Fruit fly (Drosophila melanogaster) whole organism, embryonic: ENCODE data around the gene CG11279.

ENCODE experiments used
- Awh ChIP-seq: fragments of 200-800 bp; sonication (Bioruptor generic); IDR thresholded peaks from 2 replicates; pipeline ENCODE4, ENCODE4 v1.3.6; 2022; ENCODE audit warnings: missing biosample characterization, missing genetic modification characterization
- CG10274 ChIP-seq: fragments of 200-800 bp; sonication (Bioruptor generic); optimal IDR thresholded peaks from 3 replicates; lab custom pipeline; 2017; ENCODE audit warnings: missing biosample characterization, mild to moderate bottlenecking, missing genetic modification characterization
- CG11723 ChIP-seq: fragments of 200-800 bp; sonication (Bioruptor generic); optimal IDR thresholded peaks from 2 replicates; lab custom pipeline; 2017; ENCODE audit warnings: missing biosample characterization, mild to moderate bottlenecking, missing genetic modification characterization
- CG12744 ChIP-seq: fragments of 200-800 bp; sonication (Bioruptor generic); optimal IDR thresholded peaks from 2 replicates; lab custom pipeline; 2016; ENCODE audit warnings: missing biosample characterization, missing genetic modification characterization
- CG12769 ChIP-seq: fragments of 200-800 bp; sonication (Bioruptor generic); optimal IDR thresholded peaks from 2 replicates; lab custom pipeline; 2019; ENCODE audit warnings: missing biosample characterization, mild to moderate bottlenecking, missing genetic modification characterization, moderate library complexity
- CG13624 ChIP-seq: fragments of 200-800 bp; sonication (Bioruptor generic); optimal IDR thresholded peaks from 2 replicates; lab custom pipeline; 2016; ENCODE audit warnings: missing biosample characterization, missing genetic modification characterization
- CG13894 ChIP-seq: fragments of 200-800 bp; sonication (Bioruptor generic); optimal IDR thresholded peaks from 3 replicates; lab custom pipeline; 2018; ENCODE audit warnings: missing biosample characterization, mild to moderate bottlenecking, missing genetic modification characterization, moderate library complexity
- CG16863 ChIP-seq: fragments of 200-800 bp; sonication (Bioruptor generic); optimal IDR thresholded peaks from 3 replicates; lab custom pipeline; 2016; ENCODE audit warnings: missing biosample characterization, missing genetic modification characterization
- CG17829 ChIP-seq: fragments of 200-800 bp; optimal IDR thresholded peaks from 2 replicates; lab custom pipeline; 2019; ENCODE audit warnings: missing biosample characterization, mild to moderate bottlenecking, missing genetic modification characterization, moderate library complexity
- CG18619 ChIP-seq: fragments of 200-800 bp; sonication (Bioruptor generic); optimal IDR thresholded peaks from 3 replicates; lab custom pipeline; 2017; ENCODE audit warnings: missing biosample characterization, mild to moderate bottlenecking, missing genetic modification characterization
- CG2199 ChIP-seq: fragments of 200-800 bp; sonication (Bioruptor generic); IDR thresholded peaks from 3 replicates; pipeline ENCODE4 v1.3.6; 2022; ENCODE audit warnings: missing biosample characterization, missing genetic modification characterization
- CG3847 ChIP-seq: fragments of 200-800 bp; sonication (Bioruptor generic); IDR thresholded peaks from 2 replicates; pipeline ENCODE4 v1.3.6; 2022; ENCODE audit warnings: missing biosample characterization, missing genetic modification characterization
- CG4424 ChIP-seq: fragments of 200-800 bp; sonication (Bioruptor generic); optimal IDR thresholded peaks from 3 replicates; lab custom pipeline; 2016; ENCODE audit warnings: missing biosample characterization, missing genetic modification characterization
- CG4707 ChIP-seq: fragments of 200-800 bp; sonication (Bioruptor generic); optimal IDR thresholded peaks from 2 replicates; lab custom pipeline; 2018; ENCODE audit warnings: missing biosample characterization, mild to moderate bottlenecking, missing genetic modification characterization, moderate library complexity
- CG4854 ChIP-seq: fragments of 200-800 bp; sonication (Bioruptor generic); optimal IDR thresholded peaks from 2 replicates; lab custom pipeline; 2016; ENCODE audit warnings: missing biosample characterization, missing genetic modification characterization, inconsistent platforms
- CG5953 ChIP-seq: fragments of 200-800 bp; sonication (Bioruptor generic); IDR thresholded peaks from 2 replicates; pipeline ENCODE4 v1.3.6; 2022; ENCODE audit warnings: missing biosample characterization, missing genetic modification characterization
- CG9817 ChIP-seq: fragments of 200-800 bp; sonication (Bioruptor generic); optimal IDR thresholded peaks from 2 replicates; lab custom pipeline; 2018; ENCODE audit warnings: missing biosample characterization, mild to moderate bottlenecking, missing genetic modification characterization, moderate library complexity
- D19A ChIP-seq: fragments of 200-800 bp; optimal IDR thresholded peaks from 3 replicates; lab custom pipeline; 2019; ENCODE audit warnings: missing biosample characterization, mild to moderate bottlenecking, missing genetic modification characterization, moderate library complexity
- Dad ChIP-seq: fragments of 200-800 bp; sonication (Bioruptor generic); optimal IDR thresholded peaks from 3 replicates; lab custom pipeline; 2016; ENCODE audit warnings: missing biosample characterization, missing genetic modification characterization
- Dref ChIP-seq: fragments of 200-800 bp; sonication (Bioruptor generic); IDR thresholded peaks from 2 replicates; pipeline ENCODE4 v1.3.6; 2022; ENCODE audit warnings: missing biosample characterization, missing genetic modification characterization
- HLH4C ChIP-seq: fragments of 200-800 bp; sonication (Bioruptor generic); IDR thresholded peaks from 3 replicates; pipeline ENCODE4 v1.3.6; 2022; ENCODE audit warnings: missing biosample characterization, missing genetic modification characterization; ENCODE audit not compliant: partially characterized antibody
- Hmx ChIP-seq: fragments of 200-800 bp; sonication (Bioruptor generic); optimal IDR thresholded peaks from 2 replicates; lab custom pipeline; 2016; ENCODE audit warnings: missing biosample characterization, missing genetic modification characterization
- Hsf ChIP-seq: fragments of 200-800 bp; sonication (Bioruptor generic); optimal IDR thresholded peaks from 3 replicates; lab custom pipeline; 2016; ENCODE audit warnings: missing biosample characterization, missing genetic modification characterization
- MTF-1 ChIP-seq: fragments of 200-800 bp; sonication (Bioruptor generic); optimal IDR thresholded peaks from 2 replicates; lab custom pipeline; 2018; ENCODE audit warnings: missing biosample characterization, mild to moderate bottlenecking, missing genetic modification characterization, borderline replicate concordance
- Med ChIP-seq: fragments of 200-800 bp; sonication (Bioruptor generic); peaks from one replicate; lab custom pipeline; 2016; ENCODE audit warnings: missing biosample characterization, missing genetic modification characterization, mild to moderate bottlenecking, inconsistent platforms, moderate library complexity
- Mrtf ChIP-seq: fragments of 200-800 bp; sonication (Bioruptor generic); IDR thresholded peaks from 3 replicates; pipeline ENCODE4 v1.3.6; 2022; ENCODE audit warnings: missing biosample characterization, missing genetic modification characterization
- Spps ChIP-seq: fragments of 200-800 bp; sonication (Bioruptor generic); optimal IDR thresholded peaks from 2 replicates; lab custom pipeline; 2018; ENCODE audit warnings: missing biosample characterization, mild to moderate bottlenecking, missing genetic modification characterization
- Vsx1 ChIP-seq: fragments of 200-800 bp; sonication (Bioruptor generic); optimal IDR thresholded peaks from 2 replicates; lab custom pipeline; 2017; ENCODE audit warnings: missing biosample characterization, mild to moderate bottlenecking, missing genetic modification characterization, missing genetic modification reagents
- ab ChIP-seq: fragments of 200-800 bp; sonication (Bioruptor generic); optimal IDR thresholded peaks from 2 replicates; lab custom pipeline; 2016; ENCODE audit warnings: missing biosample characterization, missing genetic modification characterization
- amos ChIP-seq: fragments of 200-800 bp; sonication (Bioruptor generic); IDR thresholded peaks from 2 replicates; pipeline ENCODE4 v1.3.6; 2022; ENCODE audit warnings: missing biosample characterization, missing genetic modification characterization; ENCODE audit not compliant: partially characterized antibody
- ara ChIP-seq: fragments of 200-800 bp; sonication (Bioruptor generic); IDR thresholded peaks from 2 replicates; pipeline ENCODE4 v1.3.6; 2022; ENCODE audit warnings: missing biosample characterization, missing genetic modification characterization
- ase ChIP-seq: fragments of 200-800 bp; sonication (Bioruptor generic); IDR thresholded peaks from 3 replicates; pipeline ENCODE4 v1.3.6; 2022; ENCODE audit warnings: missing biosample characterization, missing genetic modification characterization
- btn ChIP-seq: fragments of 200-800 bp; sonication (Bioruptor generic); optimal IDR thresholded peaks from 2 replicates; lab custom pipeline; 2016; ENCODE audit warnings: missing biosample characterization, missing genetic modification characterization
- chif ChIP-seq, 2 experiments: fragments of 200-800 bp; sonication (Bioruptor generic); optimal IDR thresholded peaks; 3 replicates each; lab custom pipeline; 2016; ENCODE audit warnings: missing biosample characterization in 2 of 2, missing genetic modification characterization in 2 of 2
- cwo ChIP-seq: fragments of 200-800 bp; sonication (Bioruptor generic); optimal IDR thresholded peaks from 3 replicates; lab custom pipeline; 2017; ENCODE audit warnings: missing biosample characterization, missing genetic modification characterization, mild to moderate bottlenecking, moderate library complexity, missing genetic modification reagents
- fd3F ChIP-seq: fragments of 200-800 bp; sonication (Bioruptor generic); optimal IDR thresholded peaks from 2 replicates; lab custom pipeline; 2018; ENCODE audit warnings: missing biosample characterization, mild to moderate bottlenecking, missing genetic modification characterization, moderate library complexity
- grau ChIP-seq: fragments of 200-800 bp; optimal IDR thresholded peaks from 3 replicates; lab custom pipeline; 2019; ENCODE audit warnings: missing biosample characterization, mild to moderate bottlenecking, missing genetic modification characterization, moderate library complexity
- lab ChIP-seq: fragments of 200-800 bp; sonication (Bioruptor generic); optimal IDR thresholded peaks from 3 replicates; lab custom pipeline; 2017; ENCODE audit warnings: missing biosample characterization, missing genetic modification characterization, mild to moderate bottlenecking, moderate library complexity, missing genetic modification reagents
- lbe ChIP-seq: fragments of 200-800 bp; sonication (Bioruptor generic); optimal IDR thresholded peaks from 2 replicates; lab custom pipeline; 2016; ENCODE audit warnings: missing biosample characterization, mild to moderate bottlenecking, missing genetic modification characterization
- lmd ChIP-seq: fragments of 200-800 bp; sonication (Bioruptor generic); IDR thresholded peaks from 2 replicates; pipeline ENCODE4 v1.3.6; 2022; ENCODE audit warnings: missing biosample characterization, missing genetic modification characterization
- mirr ChIP-seq: fragments of 200-800 bp; sonication (Bioruptor generic); optimal IDR thresholded peaks from 3 replicates; lab custom pipeline; 2018; ENCODE audit warnings: missing biosample characterization, mild to moderate bottlenecking, missing genetic modification characterization
- org-1 ChIP-seq: fragments of 200-800 bp; sonication (Bioruptor generic); optimal IDR thresholded peaks from 2 replicates; lab custom pipeline; 2017; ENCODE audit warnings: missing biosample characterization, missing genetic modification characterization
- pfk ChIP-seq: fragments of 200-800 bp; sonication (Bioruptor generic); optimal IDR thresholded peaks from 2 replicates; lab custom pipeline; 2018; ENCODE audit warnings: missing biosample characterization, mild to moderate bottlenecking, missing genetic modification characterization, moderate library complexity
- pho ChIP-seq: fragments of 200-800 bp; sonication (Bioruptor generic); optimal IDR thresholded peaks from 2 replicates; lab custom pipeline; 2016; ENCODE audit warnings: missing biosample characterization, missing genetic modification characterization
- pita ChIP-seq: fragments of 200-800 bp; sonication (Bioruptor generic); optimal IDR thresholded peaks from 2 replicates; lab custom pipeline; 2017; ENCODE audit warnings: missing biosample characterization, mild to moderate bottlenecking, missing genetic modification characterization
- ro ChIP-seq: fragments of 200-800 bp; sonication (Bioruptor generic); IDR thresholded peaks from 2 replicates; pipeline ENCODE4 v1.3.6; 2022; ENCODE audit warnings: missing biosample characterization, missing genetic modification characterization
- sc ChIP-seq, 3 experiments: fragments of >200 bp in 2 of 3; fragments of 200-800 bp in 1 of 3; sonication (Bioruptor generic) in 1 of 3; optimal IDR thresholded peaks; 2 replicates in 2 of 3; 3 replicates in 1 of 3; lab custom pipeline; 2017; ENCODE audit warnings: mild to moderate bottlenecking in 1 of 3, missing biosample characterization in 1 of 3, missing genetic modification characterization in 1 of 3, missing genetic modification reagents in 1 of 3
- ssp ChIP-seq: fragments of 200-800 bp; sonication (Bioruptor generic); IDR thresholded peaks from 2 replicates; pipeline ENCODE4 v1.3.6; 2022; ENCODE audit warnings: missing biosample characterization, missing genetic modification characterization
- zfh2 ChIP-seq: fragments of 200-800 bp; sonication (Bioruptor generic); optimal IDR thresholded peaks from 2 replicates; lab custom pipeline; 2016; ENCODE audit warnings: missing biosample characterization, missing genetic modification characterization

CG11279 gene

dm6 chr3L:13015823-13016465, 30.8 kb upstream of the CG11279 start, which contains the start of gene CG11267 (continued):
- TF ChIP-seq D19A (tag; lab: Kevin White, UChicago) (peak; percentile 78), ara (GFP tag; lab: Robert Waterston, UW) (peak; percentile 83), chif (GFP tag; optimal IDR thresholded peaks at IDR 0.05; lab: Kevin White, UChicago) (peak; percentile 55 to 79), fd3F (GFP tag; lab: Kevin White, UChicago) (peak; percentile 56), CG2199 (GFP tag; lab: Robert Waterston, UW) (peak; percentile 89), grau (tag; lab: Kevin White, UChicago) (peak; percentile 81), CG11723 (GFP tag; lab: Kevin White, UChicago) (peak; percentile 49), btn (GFP tag; lab: Kevin White, UChicago) (peak; percentile 34), CG12744 (GFP tag; lab: Kevin White, UChicago) (peak; percentile 79), ssp (GFP tag; lab: Robert Waterston, UW) (peak; percentile 59), ab (GFP tag; lab: Kevin White, UChicago) (peak; percentile 72), ro (GFP tag; lab: Robert Waterston, UW) (peak; percentile 75), lab (GFP tag; lab: Kevin White, UChicago) (peak; percentile 93), ase (GFP tag; lab: Robert Waterston, UW) (peak; percentile 94), lmd (GFP tag; lab: Robert Waterston, UW) (peak; percentile 85), Med (GFP tag; lab: Kevin White, UChicago) (peak; percentile 98), CG13894 (tag; lab: Kevin White, UChicago) (peak; percentile 89), amos (GFP tag; lab: Robert Waterston, UW) (no peak), Hmx (peak; percentile 12), lbe (GFP tag; lab: Kevin White, UChicago) (peak; percentile 64), zfh2 (GFP tag; lab: Kevin White, UChicago) (peak; percentile 80), pita (GFP tag; lab: Kevin White, UChicago) (no peak), sc (optimal IDR thresholded peaks at IDR 0.05; lab: Kevin White, UChicago) (no peak), sc (GFP tag; optimal IDR thresholded peaks at IDR 0.05; lab: Kevin White, UChicago) (peak; percentile 26), Dad (GFP tag; lab: Kevin White, UChicago) (peak; percentile 39), CG3847 (GFP tag; lab: Robert Waterston, UW) (peak; percentile 78), Mrtf (GFP tag; lab: Robert Waterston, UW) (peak; percentile 82), cwo (GFP tag; lab: Kevin White, UChicago) (peak; percentile 84), pho (GFP tag; lab: Kevin White, UChicago) (peak; percentile 59), Spps (tag; lab: Kevin White, UChicago) (peak; percentile 63), HLH4C (GFP tag; lab: Robert Waterston, UW) (peak; percentile 27; the same call in 1 of the 3 replicates), MTF-1 (GFP tag; lab: Kevin White, UChicago) (peak; percentile 71), CG9817 (tag; lab: Kevin White, UChicago) (peak; percentile 82), Awh (GFP tag; lab: Robert Waterston, UW) (peak; percentile 87), CG4854 (GFP tag; lab: Kevin White, UChicago) (peak; percentile 64), CG10274 (peak; percentile 70), CG12769 (peak; percentile 83), Vsx1 (peak; percentile 65), CG17829 (tag; lab: Kevin White, UChicago) (peak; percentile 75), CG18619 (peak; percentile 73), Hsf (GFP tag; lab: Kevin White, UChicago) (peak; percentile 82), CG16863 (GFP tag; lab: Kevin White, UChicago) (peak; percentile 33), pfk (GFP tag; lab: Kevin White, UChicago) (peak; percentile 27), CG13624 (GFP tag; lab: Kevin White, UChicago) (peak; percentile 74), CG4424 (GFP tag; lab: Kevin White, UChicago) (peak; percentile 85), Dref (GFP tag; lab: Robert Waterston, UW) (peak; percentile 50), mirr (GFP tag; lab: Kevin White, UChicago) (peak; percentile 90), CG5953 (GFP tag; lab: Robert Waterston, UW) (peak; percentile 92), CG4707 (GFP tag; lab: Kevin White, UChicago) (no peak), org-1 (GFP tag; lab: Kevin White, UChicago) (peak; percentile 53)
